Worm (Caenorhabditis elegans) whole organism, young adult: ENCODE data around the gene ZK1127.3.

Experiments used
- B0019.2 ChIP-seq: fragments of 200-800 bp; sonication (Bioruptor generic); conservative IDR thresholded peaks from 2 replicates; pipeline ENCODE4 v1.3.6; 2022; ENCODE audit warnings: missing genetic modification reagents, missing genetic modification characterization, missing compliant biosample characterization
- B0261.1 ChIP-seq: sonication (generic microtip); optimal IDR thresholded peaks from 2 replicates; lab custom pipeline; 2016; ENCODE audit warnings: mild to moderate bottlenecking, missing genetic modification characterization, moderate library complexity, missing compliant biosample characterization
- C17E4.6 ChIP-seq: fragments of 200-800 bp; sonication (Bioruptor generic); IDR thresholded peaks from 2 replicates; pipeline ENCODE4 v1.3.6; 2022; ENCODE audit warnings: missing genetic modification reagents, missing genetic modification characterization, missing compliant biosample characterization
- F33H1.4 ChIP-seq: fragments of 200-800 bp; sonication (Bioruptor generic); IDR thresholded peaks from 2 replicates; pipeline ENCODE4 v1.3.6; 2022; ENCODE audit warnings: missing genetic modification reagents, missing genetic modification characterization, missing compliant biosample characterization
- F52B5.7 ChIP-seq: sonication (generic microtip); optimal IDR thresholded peaks from 2 replicates; lab custom pipeline; 2016; ENCODE audit warnings: mild to moderate bottlenecking, missing genetic modification characterization, missing compliant biosample characterization
- F55B11.4 ChIP-seq: sonication (generic microtip); optimal IDR thresholded peaks from 2 replicates; lab custom pipeline; 2016; ENCODE audit warnings: missing compliant biosample characterization, missing genetic modification characterization, borderline replicate concordance; ENCODE audit not compliant: insufficient read depth
- F57C9.4 ChIP-seq: sonication (generic microtip); optimal IDR thresholded peaks from 2 replicates; lab custom pipeline; 2017; ENCODE audit warnings: mild to moderate bottlenecking, missing genetic modification characterization, missing compliant biosample characterization
- K11D2.4 ChIP-seq: fragments of 200-800 bp; sonication (Bioruptor generic); IDR thresholded peaks from 2 replicates; pipeline ENCODE4 v1.3.6; 2022; ENCODE audit warnings: missing genetic modification reagents, missing genetic modification characterization, missing compliant biosample characterization
- Y53F4B.3 ChIP-seq: fragments of 200-800 bp; sonication (Bioruptor generic); IDR thresholded peaks from 2 replicates; pipeline ENCODE4 v1.3.6; 2022; ENCODE audit warnings: missing genetic modification reagents, missing genetic modification characterization, missing compliant biosample characterization
- Y53G8AR.9 ChIP-seq: fragments of 200-800 bp; sonication (Bioruptor generic); conservative IDR thresholded peaks from 2 replicates; pipeline ENCODE4 v1.3.6; 2022; ENCODE audit warnings: missing genetic modification reagents, missing genetic modification characterization, missing compliant biosample characterization
- Y95B8A.8 ChIP-seq: fragments of 200-800 bp; sonication (Bioruptor generic); IDR thresholded peaks from 2 replicates; pipeline ENCODE4 v1.3.6; 2022; ENCODE audit warnings: missing genetic modification reagents, missing genetic modification characterization, missing compliant biosample characterization
- ZK185.1 ChIP-seq: sonication (generic microtip); optimal IDR thresholded peaks from 2 replicates; lab custom pipeline; 2016; ENCODE audit warnings: mild to moderate bottlenecking, missing genetic modification characterization, missing compliant biosample characterization; ENCODE audit not compliant: poor library complexity, severe bottlenecking
- akir-1 ChIP-seq: fragments of 200-800 bp; sonication (Bioruptor generic); optimal IDR thresholded peaks from 2 replicates; lab custom pipeline; 2018; ENCODE audit warnings: mild to moderate bottlenecking, missing genetic modification characterization, moderate library complexity, missing compliant biosample characterization
- ama-1 ChIP-seq, 3 experiments: fragments of 150-350 bp in 1 of 3; sonication (generic microtip) in 2 of 3; optimal IDR thresholded peaks; 2 replicates each; lab custom pipeline; 2014 to 2018; ENCODE audit warnings: missing biosample characterization in 2 of 3, missing genetic modification characterization in 2 of 3, missing genetic modification reagents in 2 of 3
- aptf-2 ChIP-seq: fragments of 200-800 bp; sonication (Bioruptor generic); conservative IDR thresholded peaks from 2 replicates; pipeline ENCODE4 v1.3.6; 2022; ENCODE audit warnings: missing genetic modification reagents, missing genetic modification characterization, missing compliant biosample characterization
- aptf-3 ChIP-seq: fragments of 200-800 bp; sonication (Bioruptor generic); IDR thresholded peaks from 2 replicates; pipeline ENCODE4 v1.3.6; 2022; ENCODE audit warnings: missing genetic modification characterization, missing compliant biosample characterization
- athp-1 ChIP-seq: sonication (generic microtip); optimal IDR thresholded peaks from 2 replicates; lab custom pipeline; 2017; ENCODE audit warnings: mild to moderate bottlenecking, missing genetic modification characterization, missing compliant biosample characterization
- attf-6 ChIP-seq: fragments of 200-800 bp; sonication (Bioruptor generic); IDR thresholded peaks from 2 replicates; pipeline ENCODE4 v1.3.6; 2022; ENCODE audit warnings: missing genetic modification reagents, missing genetic modification characterization, missing compliant biosample characterization
- bed-1 ChIP-seq: fragments of 200-800 bp; sonication (Bioruptor generic); IDR thresholded peaks from 2 replicates; pipeline ENCODE4 v1.3.6; 2022; ENCODE audit warnings: missing genetic modification reagents, missing genetic modification characterization, missing compliant biosample characterization
- ccch-3 ChIP-seq: fragments of 200-800 bp; sonication (Bioruptor generic); optimal IDR thresholded peaks from 2 replicates; lab custom pipeline; 2018; ENCODE audit warnings: mild to moderate bottlenecking, missing genetic modification characterization, missing compliant biosample characterization
- cebp-1 ChIP-seq, 2 experiments: fragments of 200-800 bp in 1 of 2; sonication (Bioruptor generic) in 1 of 2; sonication (generic microtip) in 1 of 2; IDR thresholded peaks in 1 of 2; optimal IDR thresholded peaks in 1 of 2; 2 replicates each; pipeline versions ENCODE4 v1.3.6 to Lab custom; 2017 to 2022; ENCODE audit warnings: missing compliant biosample characterization in 2 of 2, missing genetic modification characterization in 2 of 2, mild to moderate bottlenecking in 1 of 2, missing genetic modification reagents in 1 of 2, moderate library complexity in 1 of 2
- dox-1 ChIP-seq: fragments of 200-800 bp; sonication (Bioruptor generic); IDR thresholded peaks from 2 replicates; pipeline ENCODE4 v1.3.6; 2022; ENCODE audit warnings: missing genetic modification reagents, missing genetic modification characterization, missing compliant biosample characterization
- dpl-1 ChIP-seq: fragments of 150-350 bp; optimal IDR thresholded peaks from 2 replicates; lab custom pipeline; 2014; ENCODE audit warnings: missing biosample characterization, missing genetic modification reagents, missing genetic modification characterization
- egl-18 ChIP-seq: fragments of 200-800 bp; sonication (Bioruptor generic); IDR thresholded peaks from 2 replicates; pipeline ENCODE4 v1.3.6; 2022; ENCODE audit warnings: missing genetic modification reagents, missing genetic modification characterization, missing compliant biosample characterization
- fkh-3 ChIP-seq: sonication (generic microtip); optimal IDR thresholded peaks from 2 replicates; lab custom pipeline; 2016; ENCODE audit warnings: mild to moderate bottlenecking, missing genetic modification characterization, missing compliant biosample characterization
- hlh-12 ChIP-seq: sonication (generic microtip); optimal IDR thresholded peaks from 2 replicates; lab custom pipeline; 2016; ENCODE audit warnings: missing genetic modification characterization, missing compliant biosample characterization
- let-526 ChIP-seq: fragments of 200-800 bp; sonication (Bioruptor generic); IDR thresholded peaks from 2 replicates; pipeline ENCODE4 v1.3.6; 2022; ENCODE audit warnings: missing genetic modification reagents, missing genetic modification characterization, missing compliant biosample characterization
- lin-54 ChIP-seq: fragments of 200-800 bp; sonication (Bioruptor generic); optimal IDR thresholded peaks from 2 replicates; lab custom pipeline; 2018; ENCODE audit warnings: mild to moderate bottlenecking, missing genetic modification characterization, missing compliant biosample characterization
- lir-1 ChIP-seq: fragments of 200-800 bp; sonication (Bioruptor generic); conservative IDR thresholded peaks from 2 replicates; pipeline ENCODE4 v1.3.6; 2022; ENCODE audit warnings: missing genetic modification reagents, missing genetic modification characterization, missing compliant biosample characterization
- lsl-1 ChIP-seq: fragments of 200-800 bp; sonication (Bioruptor generic); optimal IDR thresholded peaks from 2 replicates; lab custom pipeline; 2018; ENCODE audit warnings: mild to moderate bottlenecking, missing genetic modification characterization, moderate library complexity, missing compliant biosample characterization
- lsy-27 ChIP-seq: sonication (generic microtip); optimal IDR thresholded peaks from 2 replicates; lab custom pipeline; 2017; ENCODE audit warnings: missing genetic modification characterization, mild to moderate bottlenecking, missing compliant biosample characterization, antibody characterized with exemption, missing genotype, borderline replicate concordance; ENCODE audit not compliant: insufficient read depth
- madf-10 ChIP-seq: sonication (generic microtip); optimal IDR thresholded peaks from 2 replicates; lab custom pipeline; 2016; ENCODE audit warnings: mild to moderate bottlenecking, missing genetic modification characterization, missing compliant biosample characterization
- madf-8 ChIP-seq: fragments of 200-800 bp; sonication (Bioruptor generic); conservative IDR thresholded peaks from 2 replicates; pipeline ENCODE4 v1.3.6; 2022; ENCODE audit warnings: missing genetic modification reagents, missing genetic modification characterization, missing compliant biosample characterization
- mes-4 ChIP-seq: sonication (generic microtip); optimal IDR thresholded peaks from 2 replicates; lab custom pipeline; 2016; ENCODE audit warnings: missing genotype, missing genetic modification characterization, missing compliant biosample characterization
- mxl-1 ChIP-seq: sonication (generic microtip); optimal IDR thresholded peaks from 2 replicates; lab custom pipeline; 2016; ENCODE audit warnings: missing genetic modification characterization, missing compliant biosample characterization
- nfyb-1 ChIP-seq: fragments of 200-800 bp; sonication (Bioruptor generic); IDR thresholded peaks from 2 replicates; pipeline ENCODE4 v1.3.6; 2022; ENCODE audit warnings: missing genetic modification reagents, missing genetic modification characterization, missing compliant biosample characterization
- nhr-120 ChIP-seq: fragments of 200-800 bp; sonication (Bioruptor generic); IDR thresholded peaks from 2 replicates; pipeline ENCODE4 v1.3.6; 2022; ENCODE audit warnings: missing genetic modification characterization, missing compliant biosample characterization
- nhr-27 ChIP-seq: fragments of 200-800 bp; sonication (Bioruptor generic); optimal IDR thresholded peaks from 2 replicates; lab custom pipeline; 2018; ENCODE audit warnings: mild to moderate bottlenecking, missing genetic modification characterization, moderate library complexity, missing compliant biosample characterization
- nhr-80 ChIP-seq: sonication (generic microtip); optimal IDR thresholded peaks from 2 replicates; lab custom pipeline; 2016; ENCODE audit warnings: missing genetic modification characterization, missing compliant biosample characterization
- rpc-1 ChIP-seq, 2 experiments: fragments of 150-350 bp in 1 of 2; sonication (generic microtip) in 1 of 2; optimal IDR thresholded peaks; 2 replicates each; lab custom pipeline; 2014 to 2018; ENCODE audit warnings: missing biosample characterization in 1 of 2, missing genetic modification characterization in 1 of 2, missing genetic modification reagents in 1 of 2, missing genotype in 1 of 2
- tbx-9 ChIP-seq: sonication (generic microtip); optimal IDR thresholded peaks from 2 replicates; lab custom pipeline; 2016; ENCODE audit warnings: borderline replicate concordance, missing genetic modification characterization, inconsistent platforms, missing compliant biosample characterization
- xnd-1 ChIP-seq: sonication (generic microtip); optimal IDR thresholded peaks from 2 replicates; lab custom pipeline; 2016; ENCODE audit warnings: missing genotype, missing genetic modification reagents, missing genetic modification characterization, missing compliant biosample characterization
- zfh-2 ChIP-seq: fragments of 200-800 bp; sonication (Bioruptor generic); conservative IDR thresholded peaks from 2 replicates; pipeline ENCODE4 v1.3.6; 2022; ENCODE audit warnings: missing genetic modification reagents, missing genetic modification characterization, missing compliant biosample characterization
- ztf-28 ChIP-seq: fragments of 200-800 bp; sonication (Bioruptor generic); IDR thresholded peaks from 2 replicates; pipeline ENCODE4 v1.3.6; 2022; ENCODE audit warnings: missing genetic modification reagents, missing genetic modification characterization, missing compliant biosample characterization
- ztf-6 ChIP-seq: fragments of 200-800 bp; sonication (Bioruptor generic); IDR thresholded peaks from 2 replicates; pipeline ENCODE4 v1.3.6; 2022; ENCODE audit warnings: missing genetic modification reagents, missing genetic modification characterization, missing compliant biosample characterization

The ZK1127.3 gene

ce11 chrII:7060791-7061190 is 5.7 kb downstream of the ZK1127.3 start:
- TF ChIP-seq hlh-12 (tag; lab: Kevin White, UChicago) (no peak), mes-4 (no peak)

- TF ChIP-seq ZK185.1 (tag; lab: Kevin White, UChicago) (no peak), akir-1 (no peak), fkh-3 (tag; lab: Kevin White, UChicago) (no peak), ztf-6 (no peak), bed-1 (GFP tag; lab: Robert Waterston, UW) (no peak), Y53G8AR.9 (no peak), lir-1 (GFP tag; lab: Robert Waterston, UW) (no peak), lin-54 (GFP tag; lab: Kevin White, UChicago) (no peak), egl-18 (no peak), ama-1 (optimal IDR thresholded peaks at IDR 0.05; lab: Kevin White, UChicago) (no peak), ama-1 (GFP tag; optimal IDR thresholded peaks at IDR 0.05; lab: Kevin White, UChicago) (no peak), dox-1 (no peak), aptf-2 (GFP tag; lab: Robert Waterston, UW) (no peak), Y53F4B.3 (GFP tag; lab: Robert Waterston, UW) (no peak), xnd-1 (tag; lab: Kevin White, UChicago) (no peak), madf-10 (tag; lab: Kevin White, UChicago) (no peak), attf-6 (GFP tag; lab: Robert Waterston, UW) (no peak), nhr-80 (no peak), C17E4.6 (GFP tag; lab: Robert Waterston, UW) (no peak)
These were observed 6.6 kb downstream of the ZK1127.3 start, which contains the start of gene acs-6 for ce11 chrII:7061730-7062129. Gene acs-6 (plus strand): TSS chrII:7062030.

- TF ChIP-seq B0261.1: no peak
- TF ChIP-seq lsy-27 (tag; lab: Kevin White, UChicago): no peak
- TF ChIP-seq F52B5.7 (tag; lab: Kevin White, UChicago): no peak
- TF ChIP-seq dox-1: no peak
- peak; percentile 16; the same call in 1 of the 2 replicates for TF ChIP-seq F33H1.4 (GFP tag; lab: Robert Waterston, UW)
- TF ChIP-seq F57C9.4 (tag; lab: Kevin White, UChicago): no peak
- TF ChIP-seq nhr-27: no peak
- TF ChIP-seq cebp-1 (GFP tag; IDR thresholded peaks at IDR 0.05; lab: Robert Waterston, UW): no peak
- no peak for TF ChIP-seq cebp-1 (tag; optimal IDR thresholded peaks at IDR 0.05; lab: Kevin White, UChicago)
- no peak for TF ChIP-seq ccch-3 (GFP tag; lab: Kevin White, UChicago)
- TF ChIP-seq mxl-1 (tag; lab: Kevin White, UChicago): no peak
- TF ChIP-seq rpc-1 (optimal IDR thresholded peaks at IDR 0.05; lab: Kevin White, UChicago): no peak
- TF ChIP-seq rpc-1 (tag; optimal IDR thresholded peaks at IDR 0.05; lab: Kevin White, UChicago): no peak
- no peak for TF ChIP-seq Y95B8A.8 (GFP tag; lab: Robert Waterston, UW)
- no peak for TF ChIP-seq zfh-2 (GFP tag; lab: Robert Waterston, UW)
- TF ChIP-seq let-526 (GFP tag; lab: Robert Waterston, UW): no peak
- peak; percentile 32 for TF ChIP-seq dpl-1 (GFP tag; lab: Kevin White, UChicago)
- no peak for TF ChIP-seq athp-1 (tag; lab: Kevin White, UChicago)
- TF ChIP-seq madf-8 (GFP tag; lab: Robert Waterston, UW): peak; percentile 65
- TF ChIP-seq K11D2.4 (GFP tag; lab: Robert Waterston, UW): no peak
- peak; percentile 30 for TF ChIP-seq lsl-1 (GFP tag; lab: Kevin White, UChicago)
- no peak for TF ChIP-seq aptf-3 (GFP tag; lab: Robert Waterston, UW)
- TF ChIP-seq ztf-28: no peak
- TF ChIP-seq xnd-1 (tag; lab: Kevin White, UChicago): peak; percentile 60
- TF ChIP-seq tbx-9: no peak
- TF ChIP-seq akir-1: no peak
- TF ChIP-seq B0019.2 (GFP tag; lab: Robert Waterston, UW): no peak
- TF ChIP-seq nfyb-1 (GFP tag; lab: Robert Waterston, UW): no peak
- no peak for TF ChIP-seq fkh-3 (tag; lab: Kevin White, UChicago)
- no peak for TF ChIP-seq F55B11.4
- no peak for TF ChIP-seq nhr-120 (GFP tag; lab: Robert Waterston, UW)
These were observed 10.3 kb downstream of the ZK1127.3 start, which contains the start of gene nos-2 for ce11 chrII:7065391-7065790. Gene nos-2 (plus strand): TSS chrII:7065618.
